Worm (Caenorhabditis elegans) whole organism, mixed stage, embryonic: ENCODE results near the gene pitr-3.

Source experiments
- lsy-2 ChIP-seq: fragments of 150-350 bp; optimal IDR thresholded peaks from 2 replicates; lab custom pipeline; 2014; ENCODE audit warnings: missing biosample characterization, missing genetic modification characterization
- nhr-12 ChIP-seq: fragments of 150-350 bp; optimal IDR thresholded peaks from 2 replicates; lab custom pipeline; 2014; ENCODE audit warnings: missing biosample characterization, missing genetic modification characterization
- pha-4 ChIP-seq: fragments of 150-350 bp; optimal IDR thresholded peaks from 2 replicates; lab custom pipeline; 2018; ENCODE audit warnings: missing biosample characterization, missing genetic modification reagents, missing genetic modification characterization
- snpc-4 ChIP-seq: fragments of 150-350 bp; optimal IDR thresholded peaks from 2 replicates; lab custom pipeline; 2014; ENCODE audit warnings: missing biosample characterization, missing genetic modification characterization
- unc-39 ChIP-seq: fragments of 150-350 bp; optimal IDR thresholded peaks from 2 replicates; lab custom pipeline; 2014; ENCODE audit warnings: missing biosample characterization, missing genetic modification characterization
- unc-62 ChIP-seq: fragments of 150-350 bp; optimal IDR thresholded peaks from 2 replicates; lab custom pipeline; 2014; ENCODE audit warnings: missing biosample characterization, missing genetic modification reagents, missing genetic modification characterization
- ztf-11 ChIP-seq: fragments of 150-350 bp; optimal IDR thresholded peaks from 2 replicates; lab custom pipeline; 2014; ENCODE audit warnings: missing biosample characterization, missing genetic modification characterization

- TF ChIP-seq snpc-4 (tag; lab: Kevin White, UChicago), result no peak
- TF ChIP-seq pha-4 (tag; lab: Kevin White, UChicago), result no peak
- no peak for TF ChIP-seq lsy-2
- no peak for TF ChIP-seq unc-62 (GFP tag; lab: Kevin White, UChicago)
- TF ChIP-seq ztf-11, result no peak
- no peak for TF ChIP-seq nhr-12 (tag; lab: Kevin White, UChicago)
- TF ChIP-seq unc-39 (tag; lab: Kevin White, UChicago), result no peak
Measured at ce11 chrV:9173789-9174188, 32.6 kb upstream of the pitr-3 start, which contains the start of gene pqn-16.
